Fruit fly (Drosophila melanogaster) whole organism, prepupa: ENCODE measurements around the gene emc.

Source experiments
- CG4318 ChIP-seq: fragments of 200-800 bp; sonication (Bioruptor generic); optimal IDR thresholded peaks from 3 replicates; lab custom pipeline; 2017; ENCODE audit warnings: missing biosample characterization, mild to moderate bottlenecking, missing genetic modification characterization
- CG6276 ChIP-seq: fragments of 200-800 bp; sonication (Bioruptor generic); optimal IDR thresholded peaks from 2 replicates; lab custom pipeline; 2017; ENCODE audit warnings: missing biosample characterization, mild to moderate bottlenecking, missing genetic modification characterization
- CG6792 ChIP-seq: fragments of 200-800 bp; sonication (Bioruptor generic); optimal IDR thresholded peaks from 3 replicates; lab custom pipeline; 2016; ENCODE audit warnings: missing biosample characterization, missing genetic modification characterization
- CG6854 ChIP-seq: fragments of 200-800 bp; sonication (Bioruptor generic); optimal IDR thresholded peaks from 2 replicates; lab custom pipeline; 2017; ENCODE audit warnings: missing biosample characterization, mild to moderate bottlenecking, missing genetic modification characterization
- CG8632 ChIP-seq: fragments of 200-800 bp; sonication (Bioruptor generic); optimal IDR thresholded peaks from 3 replicates; lab custom pipeline; 2016; ENCODE audit warnings: missing biosample characterization, missing genetic modification characterization
- CG9139 ChIP-seq: fragments of 200-800 bp; sonication (Bioruptor generic); optimal IDR thresholded peaks from 3 replicates; lab custom pipeline; 2017; ENCODE audit warnings: missing biosample characterization, mild to moderate bottlenecking, missing genetic modification characterization
- Hr38 ChIP-seq: sonication (Bioruptor generic); optimal IDR thresholded peaks from 2 replicates; lab custom pipeline; 2016; ENCODE audit warnings: missing biosample characterization, missing genetic modification characterization
- Smox ChIP-seq: fragments of 200-800 bp; sonication (Bioruptor generic); optimal IDR thresholded peaks from 3 replicates; lab custom pipeline; 2016; ENCODE audit warnings: missing biosample characterization, missing genetic modification characterization
- Sox14 ChIP-seq: fragments of 200-800 bp; sonication (Bioruptor generic); optimal IDR thresholded peaks from 3 replicates; lab custom pipeline; 2016; ENCODE audit warnings: missing biosample characterization, missing genetic modification characterization
- cyc ChIP-seq: fragments of 200-800 bp; sonication (Bioruptor generic); optimal IDR thresholded peaks from 3 replicates; lab custom pipeline; 2016; ENCODE audit warnings: missing biosample characterization, missing genetic modification characterization
- dsx ChIP-seq: fragments of 200-800 bp; optimal IDR thresholded peaks from 3 replicates; lab custom pipeline; 2019; ENCODE audit warnings: missing biosample characterization, mild to moderate bottlenecking, missing genetic modification characterization, moderate library complexity; ENCODE audit not compliant: poor library complexity, severe bottlenecking
- spab ChIP-seq: fragments of 200-800 bp; sonication (Bioruptor generic); optimal IDR thresholded peaks from 2 replicates; lab custom pipeline; 2017; ENCODE audit warnings: missing biosample characterization, mild to moderate bottlenecking, missing genetic modification characterization, missing genetic modification reagents
- svp ChIP-seq: fragments of 200-800 bp; sonication (Bioruptor generic); peaks from one replicate; lab custom pipeline; 2016; ENCODE audit warnings: missing biosample characterization, missing genetic modification characterization
- vri ChIP-seq: fragments of 200-800 bp; sonication (Bioruptor generic); optimal IDR thresholded peaks from 3 replicates; lab custom pipeline; 2016; ENCODE audit warnings: missing biosample characterization, mild to moderate bottlenecking, missing genetic modification characterization

DNA sequence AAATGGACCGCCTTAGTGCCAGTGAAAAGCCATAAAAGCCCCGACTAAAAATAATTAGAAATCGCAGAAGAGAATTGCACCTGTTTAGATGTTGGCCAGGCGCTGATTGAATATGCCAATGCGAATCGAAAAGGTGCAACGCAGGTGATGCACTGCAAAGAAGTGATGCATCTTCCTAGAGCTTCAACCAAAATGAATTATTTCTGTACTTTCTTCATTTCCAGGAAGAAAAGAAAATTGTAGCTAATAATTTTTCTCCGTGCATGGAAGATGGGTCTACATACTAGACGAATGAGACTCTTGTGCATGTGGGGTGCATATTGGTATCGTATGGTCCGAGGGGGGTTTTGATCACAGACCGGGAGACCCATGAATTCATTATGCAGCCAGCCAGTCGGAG, 39.8 kb downstream of the emc start:
- TF ChIP-seq CG4318 (GFP tag; lab: Kevin White, UChicago) (peak; percentile 20), Smox (GFP tag; lab: Kevin White, UChicago) (no peak), CG6792 (GFP tag; lab: Kevin White, UChicago) (no peak), CG6854 (GFP tag; lab: Kevin White, UChicago) (no peak), CG6276 (GFP tag; lab: Kevin White, UChicago) (peak; percentile 18), Hr38 (GFP tag; lab: Kevin White, UChicago) (no peak), CG9139 (GFP tag; lab: Kevin White, UChicago) (no peak), CG8632 (no peak), svp (peak; percentile 21), dsx (GFP tag; lab: Kevin White, UChicago) (no peak), spab (GFP tag; lab: Kevin White, UChicago) (no peak), Sox14 (GFP tag; lab: Kevin White, UChicago) (peak; percentile 1), vri (GFP tag; lab: Kevin White, UChicago) (no peak), cyc (GFP tag; lab: Kevin White, UChicago) (no peak)
